Fruit fly (Drosophila melanogaster) whole organism: ENCODE measurements around the gene CG6443.

Experiments
- CG8478 ChIP-seq: fragments of >200 bp; optimal IDR thresholded peaks from 2 replicates; lab custom pipeline; 2018; ENCODE audit warnings: inconsistent platforms
- Dll ChIP-seq: fragments of >200 bp; optimal IDR thresholded peaks from 2 replicates; lab custom pipeline; 2017
- pan ChIP-seq: fragments of >200 bp; optimal IDR thresholded peaks from 2 replicates; lab custom pipeline; 2017
- psq ChIP-seq: fragments of >200 bp; optimal IDR thresholded peaks from 2 replicates; lab custom pipeline; 2017
- usp ChIP-seq: fragments of >200 bp; optimal IDR thresholded peaks from 2 replicates; lab custom pipeline; 2017; ENCODE audit warnings: missing biosample characterization, missing genetic modification characterization, mixed read lengths

DNA sequence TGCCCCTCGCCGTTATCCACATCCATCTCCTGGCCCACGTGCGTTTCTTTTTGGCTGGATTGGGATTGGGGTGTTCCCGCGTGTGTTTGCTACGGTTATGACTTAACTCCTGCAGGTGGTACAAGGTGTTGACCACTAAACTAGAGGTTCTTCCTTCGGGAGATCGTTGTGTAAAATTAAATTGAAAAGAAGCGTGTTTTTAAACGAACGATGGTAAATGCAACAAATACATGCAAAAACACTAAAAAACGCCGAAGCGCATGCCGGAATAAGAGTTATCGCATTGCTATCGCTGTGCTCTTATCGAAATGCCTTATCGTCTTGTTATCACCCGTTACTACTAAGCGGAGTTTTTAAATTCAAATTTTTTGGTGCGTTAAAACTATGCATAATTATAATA is 40.9 kb downstream of the CG6443 start, which contains the start of gene CG6724:
- TF ChIP-seq psq (lab: Kevin White, UChicago) (no peak), CG8478 (lab: Kevin White, UChicago) (no peak), pan (lab: Kevin White, UChicago) (no peak), usp (GFP tag; lab: Kevin White, UChicago) (no peak), Dll (lab: Kevin White, UChicago) (no peak)
